Worm (Caenorhabditis elegans) whole organism, L4/young adult: ENCODE results near the gene bicd-1.

Source experiments
- W03F9.2 ChIP-seq: fragments of 150-350 bp; optimal IDR thresholded peaks from 2 replicates; lab custom pipeline; 2014; ENCODE audit warnings: missing biosample characterization, missing genetic modification characterization
- dao-5 ChIP-seq: sonication (generic microtip); optimal IDR thresholded peaks from 2 replicates; lab custom pipeline; 2016; ENCODE audit warnings: missing genotype, missing genetic modification characterization, moderate library complexity, missing compliant biosample characterization
- him-1 ChIP-seq: sonication (generic microtip); optimal IDR thresholded peaks from 2 replicates; lab custom pipeline; 2016; ENCODE audit warnings: missing genotype, missing genetic modification reagents, missing genetic modification characterization, missing compliant biosample characterization

DNA sequence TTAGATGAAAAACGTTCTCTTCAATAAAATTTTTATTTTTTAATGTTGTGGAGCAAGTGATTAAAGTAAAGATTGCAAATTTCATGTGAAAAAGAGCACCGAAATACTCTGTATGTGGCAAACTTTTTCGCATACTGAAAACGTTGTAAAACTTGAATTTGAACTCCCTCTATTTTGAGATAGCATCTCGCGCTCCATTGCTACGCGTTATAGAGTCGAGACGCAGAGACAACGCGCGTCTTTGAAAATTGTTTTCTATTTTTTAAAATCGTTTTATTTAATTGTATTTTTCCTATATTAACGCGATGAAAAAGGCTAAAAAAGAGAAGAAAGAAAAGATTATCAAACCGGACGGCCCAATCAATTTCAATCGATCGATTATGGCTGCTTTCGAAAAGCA lies 23.5 kb downstream of the bicd-1 start, which contains the start of gene fan-1:
- TF ChIP-seq him-1 (tag; lab: Kevin White, UChicago) (peak; percentile 61), dao-5 (no peak), W03F9.2 (tag; lab: Kevin White, UChicago) (peak; percentile 30)
